Fruit fly (Drosophila melanogaster) whole organism, prepupa: ENCODE measurements around the gene Rip11.

Source experiments
- CG10631 ChIP-seq: fragments of 200-800 bp; sonication (Bioruptor generic); optimal IDR thresholded peaks from 2 replicates; lab custom pipeline; 2016; ENCODE audit warnings: missing biosample characterization, missing genetic modification characterization
- Eip93F ChIP-seq: fragments of 200-800 bp; sonication (Bioruptor generic); optimal IDR thresholded peaks from 2 replicates; lab custom pipeline; 2016; ENCODE audit warnings: missing biosample characterization, mild to moderate bottlenecking, missing genetic modification characterization
- acj6 ChIP-seq: fragments of 200-800 bp; sonication (Bioruptor generic); optimal IDR thresholded peaks from 3 replicates; lab custom pipeline; 2016; ENCODE audit warnings: missing biosample characterization, missing genetic modification characterization
- fd85E ChIP-seq: fragments of 200-800 bp; sonication (Bioruptor generic); optimal IDR thresholded peaks from 3 replicates; lab custom pipeline; 2016; ENCODE audit warnings: missing biosample characterization, missing genetic modification characterization
- fkh ChIP-seq: fragments of 200-800 bp; sonication (Bioruptor generic); optimal IDR thresholded peaks from 3 replicates; lab custom pipeline; 2017; ENCODE audit warnings: missing biosample characterization, mild to moderate bottlenecking, missing genetic modification characterization, moderate library complexity
- spab ChIP-seq: fragments of 200-800 bp; sonication (Bioruptor generic); optimal IDR thresholded peaks from 2 replicates; lab custom pipeline; 2017; ENCODE audit warnings: missing biosample characterization, mild to moderate bottlenecking, missing genetic modification characterization, missing genetic modification reagents

DNA sequence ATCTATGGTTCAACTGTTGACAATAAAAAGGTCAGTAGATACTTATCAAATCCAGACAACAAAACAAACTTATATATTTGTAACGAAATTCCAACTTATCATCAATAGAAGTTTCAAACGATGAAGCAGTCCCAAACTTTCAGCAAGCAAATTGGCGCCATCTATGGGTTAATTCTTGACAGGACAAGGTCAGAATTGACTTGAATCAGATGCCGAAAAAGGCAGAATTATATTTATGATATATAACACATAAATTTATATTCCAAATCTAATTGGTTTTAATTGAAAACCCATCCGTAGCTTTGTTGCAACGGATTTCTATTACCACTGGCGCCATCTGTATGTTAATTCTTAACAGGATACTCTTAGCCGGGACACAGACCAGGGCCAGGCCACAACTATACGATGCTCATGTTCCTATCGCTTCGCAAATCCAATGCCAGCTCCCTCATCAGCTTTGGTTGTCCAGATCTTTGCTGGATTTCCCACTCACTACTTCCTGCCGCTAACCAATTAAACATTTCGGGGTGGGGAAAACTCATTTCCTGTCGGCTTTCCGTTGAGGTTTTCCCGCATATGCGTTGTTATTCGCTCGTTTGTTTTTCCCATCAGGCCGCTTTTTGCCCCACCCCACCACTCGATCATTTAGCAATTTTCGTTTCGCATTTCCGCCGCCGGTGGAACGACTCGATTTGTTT is 25.6 kb downstream of the Rip11 start:
- TF ChIP-seq spab (GFP tag; lab: Kevin White, UChicago), result no peak
- TF ChIP-seq acj6 (GFP tag; lab: Kevin White, UChicago), result no peak
- TF ChIP-seq CG10631 (GFP tag; lab: Kevin White, UChicago), result no peak
- TF ChIP-seq fkh (GFP tag; lab: Kevin White, UChicago), result no peak
- no peak for TF ChIP-seq Eip93F
- TF ChIP-seq fd85E, result no peak
